Worm (Caenorhabditis elegans) whole organism, L2 larva: ENCODE measurements around the gene tkr-3.
"Not testable (repeated sequence)": the region's sequence is repeated elsewhere in the genome, so short reads cannot be mapped to it uniquely, and the experiment has no call there.

ENCODE experiments used
- C34F6.9 ChIP-seq: fragments of 150-350 bp; optimal IDR thresholded peaks from 2 replicates; lab custom pipeline; 2014; ENCODE audit warnings: missing biosample characterization, missing genetic modification characterization
- F13H6.1 ChIP-seq: sonication (generic microtip); optimal IDR thresholded peaks from 2 replicates; lab custom pipeline; 2016; ENCODE audit warnings: missing genetic modification characterization, missing compliant biosample characterization
- R02D3.7 ChIP-seq: fragments of 150-350 bp; optimal IDR thresholded peaks from 2 replicates; lab custom pipeline; 2014; ENCODE audit warnings: missing biosample characterization, missing genetic modification characterization
- Y55F3AM.14 ChIP-seq: fragments of 200-800 bp; sonication (Bioruptor generic); optimal IDR thresholded peaks from 2 replicates; lab custom pipeline; 2018; ENCODE audit warnings: mild to moderate bottlenecking, missing genetic modification characterization, missing compliant biosample characterization
- alr-1 ChIP-seq: fragments of 150-350 bp; optimal IDR thresholded peaks from 2 replicates; lab custom pipeline; 2014; ENCODE audit warnings: missing biosample characterization, missing genetic modification characterization
- aly-2 ChIP-seq: fragments of 150-350 bp; optimal IDR thresholded peaks from 2 replicates; lab custom pipeline; 2014; ENCODE audit warnings: missing biosample characterization, missing genetic modification characterization
- blmp-1 ChIP-seq: sonication (generic microtip); optimal IDR thresholded peaks from 2 replicates; lab custom pipeline; 2017; ENCODE audit warnings: missing genetic modification characterization, mild to moderate bottlenecking, missing compliant biosample characterization, antibody characterized with exemption, moderate library complexity; ENCODE audit not compliant: insufficient read depth
- ceh-16 ChIP-seq: fragments of 150-350 bp; optimal IDR thresholded peaks from 2 replicates; lab custom pipeline; 2014; ENCODE audit warnings: missing biosample characterization, missing genetic modification characterization
- ceh-82 ChIP-seq: fragments of 150-350 bp; optimal IDR thresholded peaks from 2 replicates; lab custom pipeline; 2014; ENCODE audit warnings: missing biosample characterization, missing genetic modification characterization
- crh-2 ChIP-seq: sonication (generic microtip); optimal IDR thresholded peaks from 2 replicates; lab custom pipeline; 2017; ENCODE audit warnings: missing biosample characterization, missing genetic modification characterization
- elt-1 ChIP-seq: fragments of 150-350 bp; optimal IDR thresholded peaks from 2 replicates; lab custom pipeline; 2014; ENCODE audit warnings: missing biosample characterization, missing genetic modification characterization
- elt-3 ChIP-seq: sonication (generic microtip); optimal IDR thresholded peaks from 2 replicates; lab custom pipeline; 2017; ENCODE audit warnings: missing biosample characterization, missing genetic modification characterization
- gmeb-1 ChIP-seq: fragments of 150-350 bp; optimal IDR thresholded peaks from 2 replicates; lab custom pipeline; 2014; ENCODE audit warnings: missing biosample characterization, missing genetic modification characterization
- lin-11 ChIP-seq: fragments of 150-350 bp; sonication (generic microtip); optimal IDR thresholded peaks from 2 replicates; lab custom pipeline; 2014; ENCODE audit warnings: missing biosample characterization, missing genetic modification characterization, inconsistent platforms, mixed read lengths
- lin-39 ChIP-seq: fragments of 150-350 bp; optimal IDR thresholded peaks from 2 replicates; lab custom pipeline; 2014; ENCODE audit warnings: missing biosample characterization, missing genetic modification reagents, missing genetic modification characterization
- lsy-2 ChIP-seq, 2 experiments: fragments of 150-350 bp in 1 of 2; sonication (generic microtip) in 1 of 2; optimal IDR thresholded peaks; 2 replicates each; lab custom pipeline; 2014 to 2017; ENCODE audit warnings: missing biosample characterization in 2 of 2, missing genetic modification characterization in 2 of 2
- mbf-1 ChIP-seq: sonication (generic microtip); optimal IDR thresholded peaks from 2 replicates; lab custom pipeline; 2017; ENCODE audit warnings: missing biosample characterization, missing genetic modification characterization
- mdl-1 ChIP-seq, 2 experiments: fragments of 150-350 bp in 1 of 2; sonication (generic microtip) in 1 of 2; optimal IDR thresholded peaks; 2 replicates each; lab custom pipeline; 2017; ENCODE audit warnings: missing biosample characterization in 2 of 2, missing genetic modification characterization in 2 of 2
- nhr-129 ChIP-seq: fragments of 150-350 bp; optimal IDR thresholded peaks from 2 replicates; lab custom pipeline; 2014; ENCODE audit warnings: missing biosample characterization, missing genetic modification characterization
- nhr-21 ChIP-seq: fragments of 150-350 bp; optimal IDR thresholded peaks from 2 replicates; lab custom pipeline; 2014; ENCODE audit warnings: missing biosample characterization, missing genetic modification characterization
- nhr-23 ChIP-seq: fragments of 150-350 bp; optimal IDR thresholded peaks from 2 replicates; lab custom pipeline; 2014; ENCODE audit warnings: missing biosample characterization, missing genetic modification reagents, missing genetic modification characterization
- nhr-25 ChIP-seq: fragments of 150-350 bp; sonication (generic microtip); optimal IDR thresholded peaks from 3 replicates; lab custom pipeline; 2014; ENCODE audit warnings: missing biosample characterization, missing genetic modification characterization
- nhr-6 ChIP-seq: fragments of 150-350 bp; optimal IDR thresholded peaks from 2 replicates; lab custom pipeline; 2014; ENCODE audit warnings: missing biosample characterization, missing genetic modification characterization
- nhr-77 ChIP-seq: fragments of 150-350 bp; optimal IDR thresholded peaks from 2 replicates; lab custom pipeline; 2014; ENCODE audit warnings: missing biosample characterization, missing genetic modification characterization
- peb-1 ChIP-seq: fragments of 150-350 bp; optimal IDR thresholded peaks from 2 replicates; lab custom pipeline; 2014; ENCODE audit warnings: missing biosample characterization, missing genetic modification characterization
- sem-4 ChIP-seq: fragments of 150-350 bp; optimal IDR thresholded peaks from 2 replicates; lab custom pipeline; 2014; ENCODE audit warnings: missing biosample characterization, missing genetic modification reagents, missing genetic modification characterization
- skn-1 ChIP-seq: sonication (generic microtip); optimal IDR thresholded peaks from 2 replicates; lab custom pipeline; 2017; ENCODE audit warnings: missing biosample characterization, missing genetic modification characterization
- sma-3 ChIP-seq: sonication (generic microtip); optimal IDR thresholded peaks from 2 replicates; lab custom pipeline; 2016; ENCODE audit warnings: missing genetic modification reagents, missing genetic modification characterization, missing compliant biosample characterization
- sma-9 ChIP-seq, 2 experiments: fragments of 150-350 bp in 1 of 2; sonication (generic microtip) in 1 of 2; optimal IDR thresholded peaks; 2 replicates each; lab custom pipeline; 2014 to 2016; ENCODE audit warnings: missing genetic modification characterization in 2 of 2, mild to moderate bottlenecking in 1 of 2, missing biosample characterization in 1 of 2, missing compliant biosample characterization in 1 of 2, missing genetic modification reagents in 1 of 2, moderate library complexity in 1 of 2
- unc-55 ChIP-seq: fragments of 150-350 bp; sonication (generic microtip); optimal IDR thresholded peaks from 3 replicates; lab custom pipeline; 2014; ENCODE audit warnings: missing biosample characterization, missing genetic modification reagents, missing genetic modification characterization
- unc-62 ChIP-seq: fragments of 150-350 bp; optimal IDR thresholded peaks from 2 replicates; lab custom pipeline; 2014; ENCODE audit warnings: missing biosample characterization, missing genetic modification reagents, missing genetic modification characterization
- ztf-11 ChIP-seq: sonication (generic microtip); optimal IDR thresholded peaks from 2 replicates; lab custom pipeline; 2017; ENCODE audit warnings: missing biosample characterization, missing genetic modification characterization
- ztf-4 ChIP-seq: fragments of 150-350 bp; optimal IDR thresholded peaks from 2 replicates; lab custom pipeline; 2014; ENCODE audit warnings: missing biosample characterization, missing genetic modification characterization

tkr-3 gene

DNA sequence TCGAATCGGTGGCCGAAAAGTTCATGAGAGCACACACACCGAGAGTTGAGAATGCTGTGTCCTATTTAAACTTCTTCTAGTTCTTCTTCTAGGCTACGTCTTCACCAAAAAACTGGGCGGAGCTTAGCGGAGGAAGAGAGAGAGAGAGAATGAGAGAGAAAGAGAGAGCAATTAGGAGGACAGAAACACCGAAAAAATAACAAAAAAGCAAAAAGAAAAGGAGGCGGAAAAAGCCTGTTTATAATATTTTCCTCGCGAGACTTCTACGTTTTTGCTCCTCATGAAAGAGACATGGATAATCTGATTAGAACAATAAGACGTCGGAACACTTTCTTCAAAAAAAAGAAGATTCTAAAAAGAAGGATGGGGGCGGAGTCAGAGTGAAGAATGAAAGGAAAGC, at the start of gene tkr-3:
TSS of gene tkr-3 (minus strand) at position 101 of the 400 bp plus-strand sequence.
- TF ChIP-seq lin-39 (tag; lab: Kevin White, UChicago) = no peak
- TF ChIP-seq gmeb-1 (tag; lab: Kevin White, UChicago) = no peak
- no peak for TF ChIP-seq elt-3 (tag; lab: Kevin White, UChicago)
- TF ChIP-seq nhr-77 (tag; lab: Kevin White, UChicago) = no peak
- no peak for TF ChIP-seq C34F6.9 (tag; lab: Kevin White, UChicago)
- TF ChIP-seq skn-1 = no peak
- TF ChIP-seq alr-1 (tag; lab: Kevin White, UChicago) = no peak
- TF ChIP-seq ztf-4 = no peak
- no peak for TF ChIP-seq mdl-1 (tag; optimal IDR thresholded peaks at IDR 0.05; lab: Kevin White, UChicago)
- no peak for TF ChIP-seq nhr-25
- no peak for TF ChIP-seq ztf-11 (tag; lab: Kevin White, UChicago)
- no peak for TF ChIP-seq F13H6.1 (tag; lab: Kevin White, UChicago)
- no peak for TF ChIP-seq nhr-21 (tag; lab: Kevin White, UChicago)
- no peak for TF ChIP-seq sem-4
- no peak for TF ChIP-seq mbf-1

DNA sequence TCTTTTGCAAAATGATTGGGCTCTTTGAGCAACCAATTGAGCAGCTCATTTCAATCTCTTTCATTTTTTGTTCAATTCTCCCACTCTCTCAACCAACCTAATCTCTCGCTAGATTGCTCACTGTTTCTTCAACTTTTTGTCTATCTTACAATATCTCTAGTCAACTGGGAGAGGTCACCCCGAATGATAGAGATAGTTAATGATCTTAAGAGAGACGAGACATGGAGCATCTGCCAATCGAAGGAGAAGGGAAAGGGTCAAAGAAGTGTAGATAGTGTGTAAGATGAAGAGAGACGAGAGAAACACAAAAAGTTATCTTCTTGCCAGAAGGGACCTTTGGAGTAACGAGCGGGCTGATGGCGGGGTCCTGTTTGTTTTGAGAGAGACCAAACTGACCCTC, 47.4 kb upstream of the tkr-3 start:
- TF ChIP-seq F13H6.1 (tag; lab: Kevin White, UChicago) = peak; percentile 68
- no peak for TF ChIP-seq elt-1 (tag; lab: Kevin White, UChicago)
- no peak for TF ChIP-seq nhr-25
- TF ChIP-seq sma-9 (GFP tag; optimal IDR thresholded peaks at IDR 0.05; lab: Kevin White, UChicago) = peak; percentile 41
- no peak for TF ChIP-seq sma-9 (tag; optimal IDR thresholded peaks at IDR 0.05; lab: Kevin White, UChicago)
- TF ChIP-seq ceh-16 (tag; lab: Kevin White, UChicago) = no peak
- TF ChIP-seq C34F6.9 (tag; lab: Kevin White, UChicago) = peak; percentile 48
- TF ChIP-seq lin-11 (tag; lab: Kevin White, UChicago) = no peak
- no peak for TF ChIP-seq peb-1 (tag; lab: Kevin White, UChicago)
- no peak for TF ChIP-seq nhr-77 (tag; lab: Kevin White, UChicago)
- no peak for TF ChIP-seq lin-39 (tag; lab: Kevin White, UChicago)
- no peak for TF ChIP-seq blmp-1 (tag; lab: Kevin White, UChicago)
- no peak for TF ChIP-seq skn-1
- TF ChIP-seq nhr-129 (tag; lab: Kevin White, UChicago) = peak; percentile 68
- TF ChIP-seq crh-2 = no peak
- TF ChIP-seq Y55F3AM.14 = no peak
- no peak for TF ChIP-seq lsy-2 (tag; optimal IDR thresholded peaks at IDR 0.05; lab: Kevin White, UChicago)
- no peak for TF ChIP-seq sem-4
- no peak for TF ChIP-seq mdl-1 (tag; optimal IDR thresholded peaks at IDR 0.05; lab: Kevin White, UChicago)

DNA sequence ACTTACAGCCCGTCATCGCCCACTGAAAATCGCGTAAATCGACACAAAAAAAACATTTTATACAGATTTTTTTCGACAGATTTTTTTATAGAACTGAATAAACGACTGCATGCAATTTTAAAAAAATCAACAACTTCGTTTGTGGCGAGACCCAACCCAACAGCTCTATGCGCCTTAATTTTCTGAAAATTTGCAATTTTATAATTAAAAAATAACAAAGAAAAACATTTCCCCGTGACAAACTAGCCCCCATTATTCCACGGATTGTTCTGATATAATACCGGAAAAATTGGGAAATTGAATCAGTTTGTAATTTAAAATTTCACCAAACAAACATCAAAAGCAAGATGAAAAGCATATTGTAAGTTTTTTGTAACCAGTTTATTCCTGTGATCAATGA, 44.1 kb upstream of the tkr-3 start, which contains the start of gene ptp-5.1:
TSS of gene ptp-5.1 (plus strand) at position 301 of the 400 bp plus-strand sequence.
- TF ChIP-seq ceh-82 (no peak), nhr-21 (tag; lab: Kevin White, UChicago) (no peak), C34F6.9 (tag; lab: Kevin White, UChicago) (no peak), lin-11 (tag; lab: Kevin White, UChicago) (no peak), R02D3.7 (no peak), nhr-23 (no peak), nhr-6 (tag; lab: Kevin White, UChicago) (no peak), sem-4 (no peak), sma-3 (GFP tag; lab: Kevin White, UChicago) (no peak), ceh-16 (tag; lab: Kevin White, UChicago) (no peak)
- TF ChIP-seq, all 48 proteins: peak for 0

DNA sequence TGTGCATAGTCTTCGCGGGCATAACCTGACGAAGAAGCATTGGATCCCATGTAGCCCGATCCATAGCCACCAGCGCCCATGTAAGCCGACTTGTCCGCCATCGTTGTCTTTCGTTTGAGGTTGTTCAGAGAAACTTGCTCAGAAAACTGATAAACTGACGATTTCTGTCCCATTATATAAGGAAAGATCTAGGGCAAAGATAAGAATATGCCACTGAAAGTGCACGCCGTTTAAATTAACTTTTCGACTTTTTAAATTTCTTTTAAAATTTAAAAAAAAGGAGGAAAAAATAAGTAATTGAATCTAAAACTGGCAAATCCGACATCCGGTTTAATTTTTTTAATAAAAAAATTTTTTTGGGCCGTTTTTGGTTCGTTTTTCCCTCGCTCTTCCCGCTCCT, 43.7 kb upstream of the tkr-3 start, which contains the start of gene nspd-6:
TSS of gene nspd-6 (minus strand) at position 101 of the 400 bp plus-strand sequence.
- TF ChIP-seq ceh-16 (tag; lab: Kevin White, UChicago); unc-55 (GFP tag; lab: Kevin White, UChicago); unc-62: not testable (repeated sequence)

DNA sequence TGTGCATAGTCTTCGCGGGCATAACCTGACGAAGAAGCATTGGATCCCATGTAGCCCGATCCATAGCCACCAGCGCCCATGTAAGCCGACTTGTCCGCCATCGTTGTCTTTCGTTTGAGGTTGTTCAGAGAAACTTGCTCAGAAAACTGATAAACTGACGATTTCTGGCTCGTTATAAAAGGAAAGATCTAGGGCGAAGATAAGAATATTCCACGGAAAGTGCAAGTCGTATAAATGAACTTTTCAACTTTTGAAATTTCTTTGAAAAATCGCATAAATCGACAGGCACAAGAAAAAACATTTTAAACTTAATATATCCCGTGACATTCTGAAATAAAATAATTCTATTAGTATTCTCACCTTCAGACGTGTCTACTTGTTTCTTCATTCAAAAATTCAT, 41.0 kb upstream of the tkr-3 start, which contains the start of the genes nspd-3 and C24D10.2:
TSS of gene nspd-3 (minus strand) at position 101 of the 400 bp plus-strand sequence.
TSS of gene C24D10.2 (plus strand) at position 399 of the 400 bp plus-strand sequence.
- TF ChIP-seq skn-1, ztf-4, aly-2: not testable (repeated sequence)
